Worm (Caenorhabditis elegans) whole organism, L4 larva: ENCODE results near the gene F59B10.2.
A peak's percentile ranks its signal among the peaks of the same experiment; 100 is the strongest.

Source experiments
- D1046.2 ChIP-seq: fragments of 200-800 bp; sonication (Bioruptor generic); IDR thresholded peaks from 2 replicates; pipeline ENCODE4 v1.3.6; 2022; ENCODE audit warnings: missing genetic modification characterization, missing compliant biosample characterization
- F10B5.3 ChIP-seq: sonication (generic microtip); optimal IDR thresholded peaks from 2 replicates; lab custom pipeline; 2016; ENCODE audit warnings: mild to moderate bottlenecking, missing genetic modification characterization, missing compliant biosample characterization
- F37D6.2 ChIP-seq: sonication (generic microtip); optimal IDR thresholded peaks from 2 replicates; lab custom pipeline; 2016; ENCODE audit warnings: mild to moderate bottlenecking, missing genetic modification characterization, missing compliant biosample characterization
- T20F7.1 ChIP-seq: fragments of 200-800 bp; sonication (Bioruptor generic); optimal IDR thresholded peaks from 2 replicates; lab custom pipeline; 2018; ENCODE audit warnings: mild to moderate bottlenecking, missing genetic modification characterization, missing compliant biosample characterization
- Y48G9A.11 ChIP-seq: fragments of 200-800 bp; sonication (Bioruptor generic); IDR thresholded peaks from 2 replicates; pipeline ENCODE4 v1.3.6; 2022; ENCODE audit warnings: missing genetic modification reagents, missing genetic modification characterization, missing compliant biosample characterization
- ZK337.2 ChIP-seq: fragments of 200-800 bp; sonication (Bioruptor generic); IDR thresholded peaks from 2 replicates; pipeline ENCODE4 v1.3.6; 2022; ENCODE audit warnings: missing genetic modification reagents, missing genetic modification characterization, missing compliant biosample characterization
- ZK546.5 ChIP-seq, 2 experiments: sonication (generic microtip); optimal IDR thresholded peaks; 2 replicates each; lab custom pipeline; 2017; ENCODE audit warnings: missing biosample characterization in 2 of 2, missing genetic modification characterization in 2 of 2
- aha-1 ChIP-seq: fragments of 150-350 bp; peaks from one replicate; lab custom pipeline; 2014; ENCODE audit warnings: missing biosample characterization, missing genetic modification characterization
- ama-1 ChIP-seq: fragments of 150-350 bp; optimal IDR thresholded peaks from 2 replicates; lab custom pipeline; 2014; ENCODE audit warnings: inconsistent platforms, mixed read lengths
- ceh-20 ChIP-seq: fragments of 200-800 bp; sonication (Bioruptor generic); IDR thresholded peaks from 2 replicates; pipeline ENCODE4 v1.3.6; 2022; ENCODE audit warnings: missing genetic modification reagents, missing genetic modification characterization, missing compliant biosample characterization
- ceh-44 ChIP-seq: fragments of 200-800 bp; sonication (Bioruptor generic); IDR thresholded peaks from 2 replicates; pipeline ENCODE4 v1.3.6; 2022; ENCODE audit warnings: missing genetic modification reagents, missing genetic modification characterization, missing compliant biosample characterization
- ceh-82 ChIP-seq: sonication (generic microtip); optimal IDR thresholded peaks from 2 replicates; lab custom pipeline; 2017; ENCODE audit warnings: missing biosample characterization, missing genetic modification characterization
- ces-1 ChIP-seq: fragments of 150-350 bp; sonication (generic microtip); optimal IDR thresholded peaks from 4 replicates; lab custom pipeline; 2014; ENCODE audit warnings: missing biosample characterization, missing genetic modification reagents, missing genetic modification characterization
- cey-2 ChIP-seq: sonication (generic microtip); optimal IDR thresholded peaks from 3 replicates; lab custom pipeline; 2017; ENCODE audit warnings: missing genetic modification characterization, mild to moderate bottlenecking, missing compliant biosample characterization, antibody characterized with exemption, borderline replicate concordance; ENCODE audit not compliant: insufficient read depth
- daf-16 ChIP-seq, 3 experiments: sonication (generic microtip); optimal IDR thresholded peaks; 2 replicates each; lab custom pipeline; 2016 to 2017; ENCODE audit warnings: missing genetic modification characterization in 3 of 3, missing genetic modification reagents in 3 of 3, mild to moderate bottlenecking in 2 of 3, missing compliant biosample characterization in 2 of 3, missing biosample characterization in 1 of 3, moderate library complexity in 1 of 3
- dmd-8 ChIP-seq: fragments of 200-800 bp; sonication (Bioruptor generic); IDR thresholded peaks from 2 replicates; pipeline ENCODE4 v1.3.6; 2022; ENCODE audit warnings: missing genetic modification characterization, missing compliant biosample characterization
- dmd-9 ChIP-seq: fragments of 200-800 bp; sonication (Bioruptor generic); IDR thresholded peaks from 2 replicates; pipeline ENCODE4 v1.3.6; 2022; ENCODE audit warnings: missing genetic modification reagents, missing genetic modification characterization, missing compliant biosample characterization
- dpl-1 ChIP-seq: fragments of 150-350 bp; optimal IDR thresholded peaks from 2 replicates; lab custom pipeline; 2014; ENCODE audit warnings: missing biosample characterization, missing genetic modification reagents, missing genetic modification characterization
- duxl-1 ChIP-seq: sonication (generic microtip); optimal IDR thresholded peaks from 2 replicates; lab custom pipeline; 2016; ENCODE audit warnings: mild to moderate bottlenecking, missing genetic modification characterization, moderate library complexity, missing compliant biosample characterization; ENCODE audit not compliant: poor library complexity
- egl-43 ChIP-seq: fragments of 200-800 bp; sonication (Bioruptor generic); IDR thresholded peaks from 2 replicates; pipeline ENCODE4 v1.3.6; 2022; ENCODE audit warnings: missing genetic modification reagents, missing genetic modification characterization, missing compliant biosample characterization
- fkh-10 ChIP-seq: fragments of 150-350 bp; optimal IDR thresholded peaks from 2 replicates; lab custom pipeline; 2014; ENCODE audit warnings: missing biosample characterization, missing genetic modification reagents, missing genetic modification characterization
- hif-1 ChIP-seq, 2 experiments: sonication (generic microtip); optimal IDR thresholded peaks; 2 replicates each; lab custom pipeline; 2016 to 2017; ENCODE audit warnings: missing compliant biosample characterization in 2 of 2, missing genetic modification characterization in 2 of 2, missing genetic modification reagents in 2 of 2, missing genotype in 2 of 2, mild to moderate bottlenecking in 1 of 2
- hlh-11 ChIP-seq: fragments of 200-800 bp; sonication (Bioruptor generic); optimal IDR thresholded peaks from 2 replicates; lab custom pipeline; 2018; ENCODE audit warnings: mild to moderate bottlenecking, missing genetic modification characterization, missing compliant biosample characterization
- hmg-1.1 ChIP-seq: fragments of 200-800 bp; sonication (Bioruptor generic); IDR thresholded peaks from 2 replicates; pipeline ENCODE4 v1.3.6; 2022; ENCODE audit warnings: missing genetic modification reagents, missing genetic modification characterization, missing compliant biosample characterization
- lin-15B ChIP-seq: fragments of 150-350 bp; sonication (generic microtip); optimal IDR thresholded peaks from 3 replicates; lab custom pipeline; 2014; ENCODE audit warnings: missing biosample characterization, missing genetic modification characterization
- lin-29 ChIP-seq: fragments of 200-800 bp; sonication (Bioruptor generic); IDR thresholded peaks from 2 replicates; pipeline ENCODE4 v1.3.6; 2022; ENCODE audit warnings: missing genetic modification reagents, missing genetic modification characterization, missing compliant biosample characterization
- mdl-1 ChIP-seq, 2 experiments: fragments of 150-350 bp in 1 of 2; sonication (generic microtip) in 1 of 2; optimal IDR thresholded peaks; 2 replicates each; lab custom pipeline; 2014 to 2017; ENCODE audit warnings: missing biosample characterization in 2 of 2, missing genetic modification characterization in 2 of 2
- mes-2 ChIP-seq: sonication (generic microtip); optimal IDR thresholded peaks from 2 replicates; lab custom pipeline; 2016; ENCODE audit warnings: missing genotype, mild to moderate bottlenecking, missing genetic modification characterization, missing compliant biosample characterization; ENCODE audit not compliant: poor library complexity, severe bottlenecking
- mxl-3 ChIP-seq: fragments of 200-800 bp; sonication (Bioruptor generic); optimal IDR thresholded peaks from 2 replicates; lab custom pipeline; 2018; ENCODE audit warnings: mild to moderate bottlenecking, missing genetic modification characterization, missing compliant biosample characterization
- nhr-10 ChIP-seq: fragments of 150-350 bp; optimal IDR thresholded peaks from 2 replicates; lab custom pipeline; 2014; ENCODE audit warnings: missing biosample characterization, missing genetic modification characterization
- nhr-102 ChIP-seq: sonication (generic microtip); optimal IDR thresholded peaks from 2 replicates; lab custom pipeline; 2016; ENCODE audit warnings: mild to moderate bottlenecking, missing genetic modification characterization, moderate library complexity, missing compliant biosample characterization
- nhr-111 ChIP-seq: fragments of 200-800 bp; sonication (Bioruptor generic); optimal IDR thresholded peaks from 2 replicates; lab custom pipeline; 2018; ENCODE audit warnings: mild to moderate bottlenecking, missing genetic modification characterization, missing compliant biosample characterization
- nhr-237 ChIP-seq: sonication (generic microtip); optimal IDR thresholded peaks from 2 replicates; lab custom pipeline; 2017; ENCODE audit warnings: missing biosample characterization, missing genetic modification characterization
- nhr-25 ChIP-seq: sonication (generic microtip); optimal IDR thresholded peaks from 2 replicates; lab custom pipeline; 2017; ENCODE audit warnings: missing genetic modification characterization, mild to moderate bottlenecking, missing compliant biosample characterization, antibody characterized with exemption, moderate library complexity, borderline replicate concordance; ENCODE audit not compliant: insufficient read depth
- nhr-28 ChIP-seq: fragments of 150-350 bp; optimal IDR thresholded peaks from 2 replicates; lab custom pipeline; 2014; ENCODE audit warnings: missing biosample characterization, missing genetic modification characterization
- nhr-41 ChIP-seq: fragments of 200-800 bp; sonication (Bioruptor generic); IDR thresholded peaks from 2 replicates; pipeline ENCODE4 v1.3.6; 2022; ENCODE audit warnings: missing genetic modification reagents, missing genetic modification characterization, missing compliant biosample characterization
- nhr-42 ChIP-seq: fragments of 200-800 bp; sonication (Bioruptor generic); IDR thresholded peaks from 2 replicates; pipeline ENCODE4 v1.3.6; 2022; ENCODE audit warnings: missing genetic modification characterization, missing compliant biosample characterization
- nhr-6 ChIP-seq: fragments of 150-350 bp; optimal IDR thresholded peaks from 2 replicates; lab custom pipeline; 2014; ENCODE audit warnings: missing biosample characterization, missing genetic modification characterization
- nhr-76 ChIP-seq: fragments of 150-350 bp; optimal IDR thresholded peaks from 2 replicates; lab custom pipeline; 2014; ENCODE audit warnings: missing biosample characterization, missing genetic modification characterization
- pha-4 ChIP-seq, 2 experiments: fragments of 150-350 bp in 1 of 2; fragments of 200-800 bp in 1 of 2; sonication (Bioruptor generic) in 1 of 2; IDR thresholded peaks in 1 of 2; optimal IDR thresholded peaks in 1 of 2; 2 replicates each; pipeline versions ENCODE4 v1.3.6 to Lab custom; 2014 to 2022; ENCODE audit warnings: missing genetic modification characterization in 2 of 2, missing genetic modification reagents in 2 of 2, missing biosample characterization in 1 of 2, missing compliant biosample characterization in 1 of 2
- pqm-1 ChIP-seq: sonication (generic microtip); optimal IDR thresholded peaks from 2 replicates; lab custom pipeline; 2017; ENCODE audit warnings: missing biosample characterization, missing genetic modification characterization
- snpc-1.2 ChIP-seq: fragments of 200-800 bp; sonication (Bioruptor generic); IDR thresholded peaks from 2 replicates; pipeline ENCODE4 v1.3.6; 2022; ENCODE audit warnings: missing genetic modification reagents, missing genetic modification characterization, missing compliant biosample characterization
- snpc-4 ChIP-seq: fragments of 150-350 bp; optimal IDR thresholded peaks from 2 replicates; lab custom pipeline; 2014; ENCODE audit warnings: missing biosample characterization, missing genetic modification characterization
- tag-97 ChIP-seq: fragments of 200-800 bp; sonication (Bioruptor generic); IDR thresholded peaks from 2 replicates; pipeline ENCODE4 v1.3.6; 2022; ENCODE audit warnings: missing genetic modification characterization, missing compliant biosample characterization
- tra-1 ChIP-seq: fragments of 200-800 bp; sonication (Bioruptor generic); IDR thresholded peaks from 2 replicates; pipeline ENCODE4 v1.3.6; 2022; ENCODE audit warnings: missing genetic modification reagents, missing genetic modification characterization, missing compliant biosample characterization
- unc-130 ChIP-seq: sonication (generic microtip); optimal IDR thresholded peaks from 2 replicates; lab custom pipeline; 2016; ENCODE audit warnings: missing genetic modification reagents, missing genetic modification characterization, missing compliant biosample characterization
- unc-39 ChIP-seq: sonication (generic microtip); optimal IDR thresholded peaks from 2 replicates; lab custom pipeline; 2017; ENCODE audit warnings: missing biosample characterization, missing genetic modification characterization
- zag-1 ChIP-seq: fragments of 150-350 bp; optimal IDR thresholded peaks from 2 replicates; lab custom pipeline; 2014; ENCODE audit warnings: missing biosample characterization, missing genetic modification characterization
- zfp-3 ChIP-seq: fragments of 200-800 bp; sonication (Bioruptor generic); conservative IDR thresholded peaks from 2 replicates; pipeline ENCODE4 v1.3.6; 2022; ENCODE audit warnings: missing genetic modification reagents, missing genetic modification characterization, missing compliant biosample characterization
- zip-2 ChIP-seq: fragments of 150-350 bp; optimal IDR thresholded peaks from 2 replicates; lab custom pipeline; 2014; ENCODE audit warnings: missing biosample characterization, missing genetic modification characterization

The F59B10.2 gene

ce11 chrII:10527649-10528134 lies 18.0 kb upstream of the F59B10.2 start, which contains the start of gene mab-10 (continued):
- TF ChIP-seq ceh-20 (GFP tag; lab: Robert Waterston, UW) (peak; percentile 46; the same call in 1 of the 2 replicates), ama-1 (lab: Kevin White, UChicago) (no peak), zip-2 (tag; lab: Kevin White, UChicago) (no peak), lin-29 (no peak), snpc-1.2 (GFP tag; lab: Robert Waterston, UW) (no peak), ceh-44 (GFP tag; lab: Robert Waterston, UW) (no peak), mdl-1 (tag; optimal IDR thresholded peaks at IDR 0.05; lab: Kevin White, UChicago) (peak; percentile 14 to 80), nhr-10 (tag; lab: Kevin White, UChicago) (no peak), unc-39 (tag; lab: Kevin White, UChicago) (no peak), mes-2 (tag; lab: Kevin White, UChicago) (peak; percentile 55), ZK337.2 (GFP tag; lab: Robert Waterston, UW) (no peak), nhr-76 (tag; lab: Kevin White, UChicago) (no peak), tra-1 (GFP tag; lab: Robert Waterston, UW) (no peak), hmg-1.1 (GFP tag; lab: Robert Waterston, UW) (peak; percentile 78), unc-130 (no peak), dmd-9 (no peak), nhr-28 (peak; percentile 64), tag-97 (GFP tag; lab: Robert Waterston, UW) (no peak), ces-1 (GFP tag; lab: Kevin White, UChicago) (no peak), fkh-10 (GFP tag; lab: Kevin White, UChicago) (no peak), Y48G9A.11 (GFP tag; lab: Robert Waterston, UW) (no peak), pha-4 (GFP tag; IDR thresholded peaks at IDR 0.05; lab: Robert Waterston, UW) (peak; percentile 17; the same call in 1 of the 2 replicates), pha-4 (tag; optimal IDR thresholded peaks at IDR 0.05; lab: Kevin White, UChicago) (peak; percentile 49), zfp-3 (no peak), cey-2 (tag; lab: Kevin White, UChicago) (no peak), nhr-6 (peak; percentile 46), nhr-102 (tag; lab: Kevin White, UChicago) (peak; percentile 17), zag-1 (tag; lab: Kevin White, UChicago) (no peak), pqm-1 (peak; percentile 15), hif-1 (tag; optimal IDR thresholded peaks at IDR 0.05; lab: Kevin White, UChicago) (peak in 1 of 2 experiments; percentile 63), duxl-1 (peak; percentile 20), ZK546.5 (tag; optimal IDR thresholded peaks at IDR 0.05; lab: Kevin White, UChicago) (no peak), lin-15B (tag; lab: Kevin White, UChicago) (no peak), F37D6.2 (tag; lab: Kevin White, UChicago) (peak; percentile 17), aha-1 (tag; lab: Kevin White, UChicago) (peak; percentile 73), ceh-82 (tag; lab: Kevin White, UChicago) (no peak), daf-16 (GFP tag; optimal IDR thresholded peaks at IDR 0.05; lab: Kevin White, UChicago) (peak in 1 of 2 experiments; percentile 26), daf-16 (tag; optimal IDR thresholded peaks at IDR 0.05; lab: Kevin White, UChicago) (peak; percentile 40), egl-43 (GFP tag; lab: Robert Waterston, UW) (no peak), nhr-111 (no peak), T20F7.1 (GFP tag; lab: Kevin White, UChicago) (no peak), nhr-42 (GFP tag; lab: Robert Waterston, UW) (no peak), mxl-3 (GFP tag; lab: Kevin White, UChicago) (peak; percentile 83), D1046.2 (GFP tag; lab: Robert Waterston, UW) (no peak), dpl-1 (GFP tag; lab: Kevin White, UChicago) (no peak), F10B5.3 (tag; lab: Kevin White, UChicago) (no peak), dmd-8 (GFP tag; lab: Robert Waterston, UW) (no peak), nhr-41 (no peak), hlh-11 (tag; lab: Kevin White, UChicago) (peak; percentile 90), nhr-237 (tag; lab: Kevin White, UChicago) (no peak), nhr-25 (tag; lab: Kevin White, UChicago) (peak; percentile 85), snpc-4 (tag; lab: Kevin White, UChicago) (no peak)
